Fruit fly (Drosophila melanogaster) whole organism, embryonic: ENCODE data around the gene arm.
A peak's percentile ranks its signal among the peaks of the same experiment; 100 is the strongest.

Experiments
- Atf6 ChIP-seq: fragments of 200-800 bp; sonication (Bioruptor generic); IDR thresholded peaks from 2 replicates; pipeline ENCODE4 v1.3.6; 2022; ENCODE audit warnings: missing biosample characterization, missing genetic modification characterization
- BEAF-32 ChIP-seq: fragments of 200-800 bp; sonication (Bioruptor generic); optimal IDR thresholded peaks from 3 replicates; lab custom pipeline; 2017; ENCODE audit warnings: missing biosample characterization, missing genetic modification characterization, mild to moderate bottlenecking, moderate library complexity, missing genetic modification reagents
- Bdp1 ChIP-seq: fragments of 200-800 bp; sonication (Bioruptor generic); optimal IDR thresholded peaks from 3 replicates; lab custom pipeline; 2016; ENCODE audit warnings: missing biosample characterization, missing genetic modification characterization
- CG12155 ChIP-seq: fragments of 200-800 bp; sonication (Bioruptor generic); optimal IDR thresholded peaks from 3 replicates; lab custom pipeline; 2016; ENCODE audit warnings: missing biosample characterization, missing genetic modification characterization
- CG13287 ChIP-seq: fragments of 200-800 bp; sonication (Bioruptor generic); IDR thresholded peaks from 2 replicates; pipeline ENCODE4 v1.3.6; 2022; ENCODE audit warnings: missing biosample characterization, missing genetic modification characterization; ENCODE audit not compliant: partially characterized antibody
- CG15514 ChIP-seq: fragments of 200-800 bp; sonication (Bioruptor generic); optimal IDR thresholded peaks from 3 replicates; lab custom pipeline; 2017; ENCODE audit warnings: missing biosample characterization, missing genetic modification characterization, mild to moderate bottlenecking, moderate library complexity, missing genetic modification reagents
- CG1647 ChIP-seq: fragments of 200-800 bp; sonication (Bioruptor generic); optimal IDR thresholded peaks from 3 replicates; lab custom pipeline; 2016; ENCODE audit warnings: missing biosample characterization, missing genetic modification characterization
- CG18764 ChIP-seq: fragments of 200-800 bp; sonication (Bioruptor generic); optimal IDR thresholded peaks from 3 replicates; lab custom pipeline; 2016; ENCODE audit warnings: missing biosample characterization, missing genetic modification characterization
- CG33213 ChIP-seq: fragments of 200-800 bp; sonication (Bioruptor generic); optimal IDR thresholded peaks from 3 replicates; lab custom pipeline; 2016; ENCODE audit warnings: missing biosample characterization, missing genetic modification characterization
- CG34224 ChIP-seq: fragments of 200-800 bp; sonication (Bioruptor generic); IDR thresholded peaks from 3 replicates; pipeline ENCODE4 v1.3.6; 2022; ENCODE audit warnings: missing biosample characterization, missing genetic modification characterization; ENCODE audit not compliant: partially characterized antibody
- CG3847 ChIP-seq: fragments of 200-800 bp; sonication (Bioruptor generic); IDR thresholded peaks from 2 replicates; pipeline ENCODE4 v1.3.6; 2022; ENCODE audit warnings: missing biosample characterization, missing genetic modification characterization
- CG4617 ChIP-seq: fragments of 200-800 bp; sonication (Bioruptor generic); optimal IDR thresholded peaks from 3 replicates; lab custom pipeline; 2016; ENCODE audit warnings: missing biosample characterization, missing genetic modification characterization, borderline replicate concordance
- CG6791 ChIP-seq: fragments of 200-800 bp; sonication (Bioruptor generic); IDR thresholded peaks from 3 replicates; pipeline ENCODE4 v1.3.6; 2022; ENCODE audit warnings: missing biosample characterization, missing genetic modification characterization; ENCODE audit not compliant: partially characterized antibody
- CG7963 ChIP-seq: fragments of 200-800 bp; sonication (Bioruptor generic); IDR thresholded peaks from 3 replicates; pipeline ENCODE4 v1.3.6; 2022; ENCODE audit warnings: missing biosample characterization, missing genetic modification characterization; ENCODE audit not compliant: partially characterized antibody
- CG9215 ChIP-seq: fragments of 200-800 bp; sonication (Bioruptor generic); IDR thresholded peaks from 2 replicates; pipeline ENCODE4 v1.3.6; 2022; ENCODE audit warnings: missing biosample characterization, missing genetic modification characterization
- CG9932 ChIP-seq: fragments of 200-800 bp; sonication (Bioruptor generic); IDR thresholded peaks from 2 replicates; pipeline ENCODE4 v1.3.6; 2022; ENCODE audit warnings: missing biosample characterization, missing genetic modification characterization
- Chrac-16 ChIP-seq: fragments of 200-800 bp; sonication (Bioruptor generic); optimal IDR thresholded peaks from 3 replicates; lab custom pipeline; 2016; ENCODE audit warnings: missing biosample characterization, missing genetic modification characterization
- Doc3 ChIP-seq: fragments of 200-800 bp; sonication (Bioruptor generic); IDR thresholded peaks from 3 replicates; pipeline ENCODE4 v1.3.6; 2022; ENCODE audit warnings: missing biosample characterization, missing genetic modification characterization; ENCODE audit not compliant: partially characterized antibody
- Drgx ChIP-seq: fragments of 200-800 bp; sonication (Bioruptor generic); IDR thresholded peaks from 2 replicates; pipeline ENCODE4 v1.3.6; 2022; ENCODE audit warnings: missing biosample characterization, missing genetic modification characterization
- Eip74EF ChIP-seq, 2 experiments: fragments of 200-800 bp in 1 of 2; fragments of >200 bp in 1 of 2; sonication (Bioruptor generic) in 1 of 2; optimal IDR thresholded peaks; 2 replicates each; lab custom pipeline; 2017 to 2019; ENCODE audit warnings: missing biosample characterization in 2 of 2, missing genetic modification characterization in 2 of 2, mild to moderate bottlenecking in 1 of 2, moderate library complexity in 1 of 2
- Elba2 ChIP-seq: fragments of 200-800 bp; sonication (Bioruptor generic); optimal IDR thresholded peaks from 3 replicates; lab custom pipeline; 2016; ENCODE audit warnings: missing biosample characterization, missing genetic modification characterization
- Fer1 ChIP-seq: fragments of 200-800 bp; sonication (Bioruptor generic); optimal IDR thresholded peaks from 2 replicates; lab custom pipeline; 2017; ENCODE audit warnings: missing biosample characterization, mild to moderate bottlenecking, missing genetic modification characterization
- Gsc ChIP-seq: fragments of 200-800 bp; sonication (Bioruptor generic); IDR thresholded peaks from 2 replicates; pipeline ENCODE4 v1.3.6; 2022; ENCODE audit warnings: missing biosample characterization, missing genetic modification characterization
- HLH4C ChIP-seq: fragments of 200-800 bp; sonication (Bioruptor generic); IDR thresholded peaks from 3 replicates; pipeline ENCODE4 v1.3.6; 2022; ENCODE audit warnings: missing biosample characterization, missing genetic modification characterization; ENCODE audit not compliant: partially characterized antibody
- MBD-R2 ChIP-seq: fragments of 200-800 bp; sonication (Bioruptor generic); IDR thresholded peaks from 2 replicates; pipeline ENCODE4 v1.3.6; 2022; ENCODE audit warnings: missing biosample characterization, missing genetic modification characterization
- MESR4 ChIP-seq: fragments of 200-800 bp; sonication (Bioruptor generic); optimal IDR thresholded peaks from 2 replicates; lab custom pipeline; 2018; ENCODE audit warnings: missing biosample characterization, mild to moderate bottlenecking, missing genetic modification characterization, moderate library complexity
- Med ChIP-seq: fragments of 200-800 bp; sonication (Bioruptor generic); peaks from one replicate; lab custom pipeline; 2016; ENCODE audit warnings: missing biosample characterization, missing genetic modification characterization, mild to moderate bottlenecking, inconsistent platforms, moderate library complexity
- Optix ChIP-seq: fragments of 200-800 bp; sonication (Bioruptor generic); IDR thresholded peaks from 3 replicates; pipeline ENCODE4 v1.3.6; 2022; ENCODE audit warnings: missing biosample characterization, missing genetic modification characterization
- Pdp1 ChIP-seq, 2 experiments: fragments of 200-800 bp; sonication (Bioruptor generic); optimal IDR thresholded peaks; 3 replicates each; lab custom pipeline; 2016; ENCODE audit warnings: missing biosample characterization in 2 of 2, missing genetic modification characterization in 2 of 2, mild to moderate bottlenecking in 1 of 2, moderate library complexity in 1 of 2
- Vsx1 ChIP-seq: fragments of 200-800 bp; sonication (Bioruptor generic); optimal IDR thresholded peaks from 2 replicates; lab custom pipeline; 2017; ENCODE audit warnings: missing biosample characterization, mild to moderate bottlenecking, missing genetic modification characterization, missing genetic modification reagents
- ap ChIP-seq: fragments of 200-800 bp; sonication (Bioruptor generic); IDR thresholded peaks from 2 replicates; pipeline ENCODE4 v1.3.6; 2022; ENCODE audit warnings: missing biosample characterization, missing genetic modification characterization
- bigmax ChIP-seq: fragments of 200-800 bp; sonication (Bioruptor generic); optimal IDR thresholded peaks from 2 replicates; lab custom pipeline; 2018; ENCODE audit warnings: missing biosample characterization, mild to moderate bottlenecking, missing genetic modification characterization
- btn ChIP-seq: fragments of 200-800 bp; sonication (Bioruptor generic); optimal IDR thresholded peaks from 2 replicates; lab custom pipeline; 2016; ENCODE audit warnings: missing biosample characterization, missing genetic modification characterization
- cg ChIP-seq: fragments of 200-800 bp; sonication (Bioruptor generic); optimal IDR thresholded peaks from 3 replicates; lab custom pipeline; 2019; ENCODE audit warnings: missing biosample characterization, mild to moderate bottlenecking, missing genetic modification characterization, moderate library complexity
- grn ChIP-seq: fragments of 200-800 bp; sonication (Bioruptor generic); optimal IDR thresholded peaks from 3 replicates; lab custom pipeline; 2017; ENCODE audit warnings: missing biosample characterization, missing genetic modification characterization
- gro ChIP-seq: fragments of 200-800 bp; sonication (Bioruptor generic); optimal IDR thresholded peaks from 2 replicates; lab custom pipeline; 2016; ENCODE audit warnings: missing biosample characterization, missing genetic modification characterization
- hb ChIP-seq: fragments of 200-800 bp; sonication (Bioruptor generic); IDR thresholded peaks from 3 replicates; pipeline ENCODE4 v1.3.6; 2022; ENCODE audit warnings: missing biosample characterization, missing genetic modification characterization; ENCODE audit not compliant: partially characterized antibody
- inv ChIP-seq: fragments of 200-800 bp; sonication (Bioruptor generic); IDR thresholded peaks from 2 replicates; pipeline ENCODE4 v1.3.6; 2022; ENCODE audit warnings: missing biosample characterization, missing genetic modification characterization; ENCODE audit not compliant: partially characterized antibody
- lab ChIP-seq: fragments of 200-800 bp; sonication (Bioruptor generic); optimal IDR thresholded peaks from 3 replicates; lab custom pipeline; 2017; ENCODE audit warnings: missing biosample characterization, missing genetic modification characterization, mild to moderate bottlenecking, moderate library complexity, missing genetic modification reagents
- lilli ChIP-seq: fragments of 200-800 bp; sonication (Bioruptor generic); optimal IDR thresholded peaks from 3 replicates; lab custom pipeline; 2016; ENCODE audit warnings: missing biosample characterization, missing genetic modification characterization
- lmd ChIP-seq: fragments of 200-800 bp; sonication (Bioruptor generic); IDR thresholded peaks from 2 replicates; pipeline ENCODE4 v1.3.6; 2022; ENCODE audit warnings: missing biosample characterization, missing genetic modification characterization
- onecut ChIP-seq: fragments of 200-800 bp; sonication (Bioruptor generic); IDR thresholded peaks from 2 replicates; pipeline ENCODE4 v1.3.6; 2022; ENCODE audit warnings: missing biosample characterization, missing genetic modification characterization
- org-1 ChIP-seq: fragments of 200-800 bp; sonication (Bioruptor generic); optimal IDR thresholded peaks from 2 replicates; lab custom pipeline; 2017; ENCODE audit warnings: missing biosample characterization, missing genetic modification characterization
- pzg ChIP-seq: fragments of 200-800 bp; sonication (Bioruptor generic); optimal IDR thresholded peaks from 3 replicates; lab custom pipeline; 2018; ENCODE audit warnings: missing biosample characterization, mild to moderate bottlenecking, missing genetic modification characterization, moderate library complexity
- rib ChIP-seq: fragments of 200-800 bp; sonication (Bioruptor generic); IDR thresholded peaks from 2 replicates; pipeline ENCODE4 v1.3.6; 2022; ENCODE audit warnings: missing biosample characterization, missing genetic modification characterization
- trem ChIP-seq: fragments of 200-800 bp; optimal IDR thresholded peaks from 3 replicates; lab custom pipeline; 2019; ENCODE audit warnings: missing biosample characterization, mild to moderate bottlenecking, missing genetic modification characterization, moderate library complexity

Gene arm

dm6 chrX:1908757-1909156 is 8.3 kb upstream of the arm start, which contains the start of the genes Edem1 and Rbcn-3B (continued):
- no peak for TF ChIP-seq Chrac-16 (GFP tag; lab: Kevin White, UChicago)
- 0 out of 3 replicates have a peak, but pooled peaks have one; percentile 39 for TF ChIP-seq CG7963 (GFP tag; lab: Robert Waterston, UW)
- TF ChIP-seq trem, result peak; percentile 20
- no peak for TF ChIP-seq Optix
- peak; percentile 38 for TF ChIP-seq pzg (GFP tag; lab: Kevin White, UChicago)
- peak; percentile 34 for TF ChIP-seq Fer1 (GFP tag; lab: Kevin White, UChicago)
- TF ChIP-seq Elba2 (GFP tag; lab: Kevin White, UChicago), result no peak
- no peak for TF ChIP-seq Vsx1 (GFP tag; lab: Kevin White, UChicago)
- TF ChIP-seq MBD-R2, result peak; percentile 46
- no peak for TF ChIP-seq CG1647 (GFP tag; lab: Kevin White, UChicago)
- TF ChIP-seq CG13287 (GFP tag; lab: Robert Waterston, UW), result peak; percentile 44
- TF ChIP-seq bigmax, result no peak
- TF ChIP-seq org-1 (GFP tag; lab: Kevin White, UChicago), result no peak
- TF ChIP-seq lilli (GFP tag; lab: Kevin White, UChicago), result no peak
- TF ChIP-seq lmd (GFP tag; lab: Robert Waterston, UW), result no peak
- no peak for TF ChIP-seq gro (GFP tag; lab: Kevin White, UChicago)
- peak; percentile 16 for TF ChIP-seq lab (GFP tag; lab: Kevin White, UChicago)
- no peak for TF ChIP-seq Atf6 (GFP tag; lab: Robert Waterston, UW)
- peak; percentile 45; the same call in 1 of the 3 replicates for TF ChIP-seq Doc3 (GFP tag; lab: Robert Waterston, UW)
- 0 out of 3 replicates have a peak, but pooled peaks have one; percentile 42 for TF ChIP-seq HLH4C (GFP tag; lab: Robert Waterston, UW)
- peak; percentile 61 for TF ChIP-seq Med (GFP tag; lab: Kevin White, UChicago)
- no peak for TF ChIP-seq Eip74EF (GFP tag; optimal IDR thresholded peaks at IDR 0.05; lab: Kevin White, UChicago)
- TF ChIP-seq onecut (GFP tag; lab: Robert Waterston, UW), result no peak; the same call in 1 of the 2 replicates
- TF ChIP-seq CG12155 (GFP tag; lab: Kevin White, UChicago), result no peak
- peak in 1 of 2 experiments; percentile 33 for TF ChIP-seq Pdp1 (GFP tag; optimal IDR thresholded peaks at IDR 0.05; lab: Kevin White, UChicago)
- TF ChIP-seq cg, result peak; percentile 82
- TF ChIP-seq BEAF-32 (GFP tag; lab: Kevin White, UChicago), result peak; percentile 68
- no peak for TF ChIP-seq CG18764 (GFP tag; lab: Kevin White, UChicago)
- TF ChIP-seq CG9215, result no peak
- TF ChIP-seq CG3847 (GFP tag; lab: Robert Waterston, UW), result no peak; the same call in 1 of the 2 replicates
- peak; percentile 45 for TF ChIP-seq CG15514 (GFP tag; lab: Kevin White, UChicago)
- no peak for TF ChIP-seq btn (GFP tag; lab: Kevin White, UChicago)
- no peak for TF ChIP-seq CG9932 (GFP tag; lab: Robert Waterston, UW)
- peak; percentile 33 for TF ChIP-seq CG4617 (GFP tag; lab: Kevin White, UChicago)
- TF ChIP-seq ap (GFP tag; lab: Robert Waterston, UW), result no peak
- TF ChIP-seq inv (GFP tag; lab: Robert Waterston, UW), result peak; percentile 52; the same call in 1 of the 2 replicates
- no peak for TF ChIP-seq CG33213 (GFP tag; lab: Kevin White, UChicago)
- peak; percentile 14; the same call in 1 of the 2 replicates for TF ChIP-seq Drgx (GFP tag; lab: Robert Waterston, UW)
- TF ChIP-seq Gsc (GFP tag; lab: Robert Waterston, UW), result no peak
- no peak for TF ChIP-seq Bdp1
- peak; percentile 88 for TF ChIP-seq MESR4 (GFP tag; lab: Kevin White, UChicago)
- no peak for TF ChIP-seq grn (GFP tag; lab: Kevin White, UChicago)
- TF ChIP-seq hb (GFP tag; lab: Robert Waterston, UW), result peak; percentile 57; the same call in 1 of the 3 replicates
- TF ChIP-seq rib (GFP tag; lab: Robert Waterston, UW), result no peak
- peak; percentile 34; the same call in 2 of the 3 replicates for TF ChIP-seq CG34224 (GFP tag; lab: Robert Waterston, UW)
- TF ChIP-seq CG6791 (GFP tag; lab: Robert Waterston, UW), result peak; percentile 67; the same call in 2 of the 3 replicates
